Worm (Caenorhabditis elegans) whole organism, midembryonic: ENCODE measurements around the gene T11B7.2.

ENCODE experiments used
- cog-1 ChIP-seq: sonication (generic microtip); optimal IDR thresholded peaks from 2 replicates; lab custom pipeline; 2016; ENCODE audit warnings: missing genetic modification characterization, missing compliant biosample characterization
- flt-1 ChIP-seq: fragments of 200-800 bp; sonication (Bioruptor generic); IDR thresholded peaks from 2 replicates; pipeline ENCODE4 v1.3.6; 2022; ENCODE audit warnings: missing genetic modification characterization, missing compliant biosample characterization
- klf-2 ChIP-seq: fragments of 200-800 bp; sonication (Bioruptor generic); conservative IDR thresholded peaks from 2 replicates; pipeline ENCODE4 v1.3.6; 2022; ENCODE audit warnings: missing genetic modification reagents, missing genetic modification characterization, missing compliant biosample characterization
- med-1 ChIP-seq: sonication (generic microtip); optimal IDR thresholded peaks from 2 replicates; lab custom pipeline; 2017; ENCODE audit warnings: missing genetic modification characterization, mild to moderate bottlenecking, missing compliant biosample characterization, antibody characterized with exemption, missing genetic modification reagents; ENCODE audit not compliant: insufficient read depth
- ref-1 ChIP-seq: fragments of 200-800 bp; sonication (Bioruptor generic); conservative IDR thresholded peaks from 2 replicates; pipeline ENCODE4 v1.3.6; 2022; ENCODE audit warnings: missing genetic modification reagents, missing genetic modification characterization, missing compliant biosample characterization
- tab-1 ChIP-seq: fragments of 200-800 bp; sonication (Bioruptor generic); IDR thresholded peaks from 2 replicates; pipeline ENCODE4 v1.3.6; 2022; ENCODE audit warnings: missing genetic modification characterization, missing compliant biosample characterization
- ztf-23 ChIP-seq: fragments of 200-800 bp; sonication (Bioruptor generic); IDR thresholded peaks from 2 replicates; pipeline ENCODE4 v1.3.6; 2022; ENCODE audit warnings: missing genetic modification reagents, missing genetic modification characterization, missing compliant biosample characterization

- TF ChIP-seq klf-2 (no peak), med-1 (GFP tag; lab: Kevin White, UChicago) (no peak), cog-1 (tag; lab: Kevin White, UChicago) (no peak), tab-1 (GFP tag; lab: Robert Waterston, UW) (no peak), flt-1 (GFP tag; lab: Robert Waterston, UW) (no peak), ref-1 (GFP tag; lab: Robert Waterston, UW) (no peak), ztf-23 (GFP tag; lab: Robert Waterston, UW) (no peak)
Measured at ce11 chrIV:8819471-8819870, 24.9 kb downstream of the T11B7.2 start.
